Worm (Caenorhabditis elegans) whole organism, L4/young adult: ENCODE measurements around the gene Y39A3A.2.
"Not testable (repeated sequence)": the region's sequence is repeated elsewhere in the genome, so short reads cannot be mapped to it uniquely, and the experiment has no call there.

ENCODE experiments used
- W03F9.2 ChIP-seq: fragments of 150-350 bp; optimal IDR thresholded peaks from 2 replicates; lab custom pipeline; 2014; ENCODE audit warnings: missing biosample characterization, missing genetic modification characterization
- dao-5 ChIP-seq: sonication (generic microtip); optimal IDR thresholded peaks from 2 replicates; lab custom pipeline; 2016; ENCODE audit warnings: missing genotype, missing genetic modification characterization, moderate library complexity, missing compliant biosample characterization
- him-1 ChIP-seq: sonication (generic microtip); optimal IDR thresholded peaks from 2 replicates; lab custom pipeline; 2016; ENCODE audit warnings: missing genotype, missing genetic modification reagents, missing genetic modification characterization, missing compliant biosample characterization

Gene Y39A3A.2

ce11 chrIII:2057570-2057969, at the start of gene Y39A3A.2:
TSS of gene Y39A3A.2 (minus strand) at chrIII:2057670.
- TF ChIP-seq him-1 (tag; lab: Kevin White, UChicago) (no peak), W03F9.2 (no peak), dao-5 (no peak)

ce11 chrIII:2105935-2106334, 48.5 kb upstream of the Y39A3A.2 start:
- TF ChIP-seq W03F9.2, result no peak
- TF ChIP-seq him-1 (tag; lab: Kevin White, UChicago), result no peak
- TF ChIP-seq dao-5, result no peak

- TF ChIP-seq him-1 (tag; lab: Kevin White, UChicago), result no peak
- TF ChIP-seq dao-5, result no peak
- TF ChIP-seq W03F9.2, result peak; percentile 45
These were observed 44.5 kb upstream of the Y39A3A.2 start, which contains the start of gene ppk-2 for ce11 chrIII:2101895-2102345. TSS of gene ppk-2 (plus strand) at chrIII:2102295.

- no peak for TF ChIP-seq dao-5
- no peak for TF ChIP-seq him-1 (tag; lab: Kevin White, UChicago)
- TF ChIP-seq W03F9.2, result no peak
These were observed 43.8 kb upstream of the Y39A3A.2 start for ce11 chrIII:2101310-2101709.

ce11 chrIII:2100842-2101241, 43.4 kb upstream of the Y39A3A.2 start:
- TF ChIP-seq W03F9.2, result no peak
- no peak for TF ChIP-seq him-1 (tag; lab: Kevin White, UChicago)
- TF ChIP-seq dao-5, result no peak

ce11 chrIII:2099808-2100366, 42.4 kb upstream of the Y39A3A.2 start:
- TF ChIP-seq him-1 (tag; lab: Kevin White, UChicago) (no peak), W03F9.2 (no peak), dao-5 (no peak)

ce11 chrIII:2098185-2098584, 40.7 kb upstream of the Y39A3A.2 start:
- TF ChIP-seq him-1 (tag; lab: Kevin White, UChicago) (no peak), dao-5 (no peak), W03F9.2 (no peak)

- TF ChIP-seq dao-5 (no peak), him-1 (tag; lab: Kevin White, UChicago) (no peak), W03F9.2 (no peak)
These were observed 34.9 kb upstream of the Y39A3A.2 start, which contains the start of gene Y48G9A.9 for ce11 chrIII:2092409-2092808. TSS of gene Y48G9A.9 (plus strand) at chrIII:2092709.

ce11 chrIII:2091367-2091766, 33.9 kb upstream of the Y39A3A.2 start:
- TF ChIP-seq W03F9.2, result no peak
- no peak for TF ChIP-seq dao-5

ce11 chrIII:2090695-2091094, 33.2 kb upstream of the Y39A3A.2 start:
- TF ChIP-seq dao-5, result no peak
- TF ChIP-seq W03F9.2, result peak; percentile 21

- TF ChIP-seq W03F9.2, result no peak
- no peak for TF ChIP-seq him-1 (tag; lab: Kevin White, UChicago)
- TF ChIP-seq dao-5, result no peak
These were observed 32.0 kb upstream of the Y39A3A.2 start for ce11 chrIII:2089453-2089852.

ce11 chrIII:2084829-2085228, 27.4 kb upstream of the Y39A3A.2 start:
- TF ChIP-seq W03F9.2 (no peak), him-1 (tag; lab: Kevin White, UChicago) (no peak), dao-5 (no peak)

ce11 chrIII:2082519-2082918, 25.0 kb upstream of the Y39A3A.2 start, which contains the start of gene cpt-3:
TSS of gene cpt-3 (plus strand) at chrIII:2082819.
- TF ChIP-seq W03F9.2; dao-5; him-1 (tag; lab: Kevin White, UChicago): not testable (repeated sequence)

- TF ChIP-seq W03F9.2 (no peak), him-1 (tag; lab: Kevin White, UChicago) (no peak), dao-5 (no peak)
These were observed 19.2 kb upstream of the Y39A3A.2 start, which contains the start of gene Y39A3A.4 for ce11 chrIII:2076546-2077134. TSS of gene Y39A3A.4 (minus strand) at chrIII:2076596.

ce11 chrIII:2068248-2068647, 10.8 kb upstream of the Y39A3A.2 start, which contains the start of gene Y39A3A.3:
TSS of gene Y39A3A.3 (minus strand) at chrIII:2068348.
- TF ChIP-seq W03F9.2 (no peak), dao-5 (no peak), him-1 (tag; lab: Kevin White, UChicago) (no peak)
